Fruit fly (Drosophila melanogaster) whole organism, prepupa: ENCODE data around the gene pyd.

Source experiments
- Blimp-1 ChIP-seq: fragments of 200-800 bp; sonication (Bioruptor generic); optimal IDR thresholded peaks from 3 replicates; lab custom pipeline; 2017; ENCODE audit warnings: missing biosample characterization, missing genetic modification characterization, mild to moderate bottlenecking, moderate library complexity, missing genetic modification reagents
- CG10631 ChIP-seq: fragments of 200-800 bp; sonication (Bioruptor generic); optimal IDR thresholded peaks from 2 replicates; lab custom pipeline; 2016; ENCODE audit warnings: missing biosample characterization, missing genetic modification characterization
- CG10669 ChIP-seq: fragments of 200-800 bp; sonication (Bioruptor generic); optimal IDR thresholded peaks from 3 replicates; lab custom pipeline; 2018; ENCODE audit warnings: missing biosample characterization, mild to moderate bottlenecking, missing genetic modification characterization, moderate library complexity
- CG11902 ChIP-seq: fragments of 200-800 bp; sonication (Bioruptor generic); optimal IDR thresholded peaks from 3 replicates; lab custom pipeline; 2016; ENCODE audit warnings: missing biosample characterization, missing genetic modification characterization
- CG15336 ChIP-seq: fragments of 200-800 bp; sonication (Bioruptor generic); IDR thresholded peaks from 2 replicates; pipeline ENCODE4 v1.3.6; 2022; ENCODE audit warnings: missing biosample characterization, missing genetic modification characterization
- CG1621 ChIP-seq: fragments of 200-800 bp; sonication (Bioruptor generic); optimal IDR thresholded peaks from 3 replicates; lab custom pipeline; 2018; ENCODE audit warnings: missing biosample characterization, mild to moderate bottlenecking, missing genetic modification characterization
- CG3032 ChIP-seq: fragments of 200-800 bp; optimal IDR thresholded peaks from 2 replicates; lab custom pipeline; 2019; ENCODE audit warnings: missing biosample characterization, mild to moderate bottlenecking, missing genetic modification characterization, moderate library complexity
- CG31627 ChIP-seq: fragments of 200-800 bp; sonication (Bioruptor generic); optimal IDR thresholded peaks from 3 replicates; lab custom pipeline; 2016; ENCODE audit warnings: missing biosample characterization, missing genetic modification characterization
- CG32006 ChIP-seq: fragments of 200-800 bp; sonication (Bioruptor generic); optimal IDR thresholded peaks from 3 replicates; lab custom pipeline; 2017; ENCODE audit warnings: missing biosample characterization, mild to moderate bottlenecking, missing genetic modification characterization
- CG34406 ChIP-seq: fragments of 200-800 bp; sonication (Bioruptor generic); optimal IDR thresholded peaks from 3 replicates; lab custom pipeline; 2016; ENCODE audit warnings: missing biosample characterization, missing genetic modification characterization
- CG3919 ChIP-seq: fragments of 200-800 bp; sonication (Bioruptor generic); optimal IDR thresholded peaks from 3 replicates; lab custom pipeline; 2016; ENCODE audit warnings: missing biosample characterization, missing genetic modification characterization
- CG6276 ChIP-seq: fragments of 200-800 bp; sonication (Bioruptor generic); optimal IDR thresholded peaks from 2 replicates; lab custom pipeline; 2017; ENCODE audit warnings: missing biosample characterization, mild to moderate bottlenecking, missing genetic modification characterization
- CG6808 ChIP-seq: fragments of 200-800 bp; sonication (Bioruptor generic); optimal IDR thresholded peaks from 3 replicates; lab custom pipeline; 2017; ENCODE audit warnings: missing biosample characterization, missing genetic modification characterization, mild to moderate bottlenecking, moderate library complexity, missing genetic modification reagents
- CG7368 ChIP-seq: fragments of 200-800 bp; sonication (Bioruptor generic); optimal IDR thresholded peaks from 3 replicates; lab custom pipeline; 2016; ENCODE audit warnings: missing biosample characterization, missing genetic modification characterization
- CG8119 ChIP-seq: fragments of 200-800 bp; sonication (Bioruptor generic); IDR thresholded peaks from 3 replicates; pipeline ENCODE4 v1.3.6; 2022; ENCODE audit warnings: missing biosample characterization, missing genetic modification characterization
- CG8632 ChIP-seq: fragments of 200-800 bp; sonication (Bioruptor generic); optimal IDR thresholded peaks from 3 replicates; lab custom pipeline; 2016; ENCODE audit warnings: missing biosample characterization, missing genetic modification characterization
- CG9139 ChIP-seq: fragments of 200-800 bp; sonication (Bioruptor generic); optimal IDR thresholded peaks from 3 replicates; lab custom pipeline; 2017; ENCODE audit warnings: missing biosample characterization, mild to moderate bottlenecking, missing genetic modification characterization
- Eip78C ChIP-seq: fragments of 200-800 bp; sonication (Bioruptor generic); peaks from one replicate; lab custom pipeline; 2016; ENCODE audit warnings: missing biosample characterization, missing genetic modification characterization
- Ets21C ChIP-seq: fragments of 200-800 bp; sonication (Bioruptor generic); optimal IDR thresholded peaks from 3 replicates; lab custom pipeline; 2016; ENCODE audit warnings: missing biosample characterization, missing genetic modification characterization
- Ets96B ChIP-seq: fragments of 200-800 bp; optimal IDR thresholded peaks from 2 replicates; lab custom pipeline; 2019; ENCODE audit warnings: missing biosample characterization, mild to moderate bottlenecking, missing genetic modification characterization, moderate library complexity
- Hr38 ChIP-seq: sonication (Bioruptor generic); optimal IDR thresholded peaks from 2 replicates; lab custom pipeline; 2016; ENCODE audit warnings: missing biosample characterization, missing genetic modification characterization
- Hr39 ChIP-seq: fragments of 200-800 bp; sonication (Bioruptor generic); optimal IDR thresholded peaks from 2 replicates; lab custom pipeline; 2016; ENCODE audit warnings: missing biosample characterization, missing genetic modification characterization
- Hr4 ChIP-seq: fragments of 200-800 bp; sonication (Bioruptor generic); optimal IDR thresholded peaks from 3 replicates; lab custom pipeline; 2016; ENCODE audit warnings: missing biosample characterization, missing genetic modification characterization
- Lpt ChIP-seq: fragments of 200-800 bp; sonication (Bioruptor generic); optimal IDR thresholded peaks from 3 replicates; lab custom pipeline; 2016; ENCODE audit warnings: missing biosample characterization, missing genetic modification characterization
- OdsH ChIP-seq: fragments of 200-800 bp; sonication (Bioruptor generic); optimal IDR thresholded peaks from 3 replicates; lab custom pipeline; 2016; ENCODE audit warnings: missing biosample characterization, missing genetic modification characterization
- Smox ChIP-seq: fragments of 200-800 bp; sonication (Bioruptor generic); optimal IDR thresholded peaks from 3 replicates; lab custom pipeline; 2016; ENCODE audit warnings: missing biosample characterization, missing genetic modification characterization
- Sox14 ChIP-seq: fragments of 200-800 bp; sonication (Bioruptor generic); optimal IDR thresholded peaks from 3 replicates; lab custom pipeline; 2016; ENCODE audit warnings: missing biosample characterization, missing genetic modification characterization
- Sox15 ChIP-seq: fragments of 200-800 bp; sonication (Bioruptor generic); optimal IDR thresholded peaks from 3 replicates; lab custom pipeline; 2016; ENCODE audit warnings: missing biosample characterization, missing genetic modification characterization
- achi ChIP-seq: fragments of 200-800 bp; sonication (Bioruptor generic); optimal IDR thresholded peaks from 3 replicates; lab custom pipeline; 2016; ENCODE audit warnings: missing biosample characterization, missing genetic modification characterization
- acj6 ChIP-seq: fragments of 200-800 bp; sonication (Bioruptor generic); optimal IDR thresholded peaks from 3 replicates; lab custom pipeline; 2016; ENCODE audit warnings: missing biosample characterization, missing genetic modification characterization
- cyc ChIP-seq: fragments of 200-800 bp; sonication (Bioruptor generic); optimal IDR thresholded peaks from 3 replicates; lab custom pipeline; 2016; ENCODE audit warnings: missing biosample characterization, missing genetic modification characterization
- dac ChIP-seq: fragments of 200-800 bp; sonication (Bioruptor generic); optimal IDR thresholded peaks from 2 replicates; lab custom pipeline; 2017; ENCODE audit warnings: missing biosample characterization, mild to moderate bottlenecking, missing genetic modification characterization
- dsx ChIP-seq: fragments of 200-800 bp; optimal IDR thresholded peaks from 3 replicates; lab custom pipeline; 2019; ENCODE audit warnings: missing biosample characterization, mild to moderate bottlenecking, missing genetic modification characterization, moderate library complexity; ENCODE audit not compliant: poor library complexity, severe bottlenecking
- eg ChIP-seq: fragments of 200-800 bp; sonication (Bioruptor generic); IDR thresholded peaks from 3 replicates; pipeline ENCODE4 v1.3.6; 2022; ENCODE audit warnings: missing biosample characterization, missing genetic modification characterization
- esn ChIP-seq: fragments of 200-800 bp; sonication (Bioruptor generic); optimal IDR thresholded peaks from 2 replicates; lab custom pipeline; 2016; ENCODE audit warnings: missing biosample characterization, mild to moderate bottlenecking, missing genetic modification characterization, moderate library complexity
- fd59A ChIP-seq: fragments of 200-800 bp; sonication (Bioruptor generic); optimal IDR thresholded peaks from 2 replicates; lab custom pipeline; 2017; ENCODE audit warnings: missing biosample characterization, mild to moderate bottlenecking, missing genetic modification characterization, missing genetic modification reagents
- fd85E ChIP-seq: fragments of 200-800 bp; sonication (Bioruptor generic); optimal IDR thresholded peaks from 3 replicates; lab custom pipeline; 2016; ENCODE audit warnings: missing biosample characterization, missing genetic modification characterization
- fkh ChIP-seq: fragments of 200-800 bp; sonication (Bioruptor generic); optimal IDR thresholded peaks from 3 replicates; lab custom pipeline; 2017; ENCODE audit warnings: missing biosample characterization, mild to moderate bottlenecking, missing genetic modification characterization, moderate library complexity
- lz ChIP-seq: fragments of 200-800 bp; sonication (Bioruptor generic); optimal IDR thresholded peaks from 3 replicates; lab custom pipeline; 2016; ENCODE audit warnings: missing biosample characterization, missing genetic modification characterization
- net ChIP-seq: fragments of 200-800 bp; sonication (Bioruptor generic); optimal IDR thresholded peaks from 3 replicates; lab custom pipeline; 2016; ENCODE audit warnings: missing biosample characterization, missing genetic modification characterization
- pdm3 ChIP-seq: fragments of 200-800 bp; sonication (Bioruptor generic); optimal IDR thresholded peaks from 3 replicates; lab custom pipeline; 2016; ENCODE audit warnings: missing biosample characterization, missing genetic modification characterization
- salr ChIP-seq, 2 experiments: fragments of 200-800 bp; sonication (Bioruptor generic); optimal IDR thresholded peaks; 3 replicates each; lab custom pipeline; 2016 to 2018; ENCODE audit warnings: missing biosample characterization in 2 of 2, missing genetic modification characterization in 2 of 2, mild to moderate bottlenecking in 1 of 2
- spab ChIP-seq: fragments of 200-800 bp; sonication (Bioruptor generic); optimal IDR thresholded peaks from 2 replicates; lab custom pipeline; 2017; ENCODE audit warnings: missing biosample characterization, mild to moderate bottlenecking, missing genetic modification characterization, missing genetic modification reagents
- ss ChIP-seq, 2 experiments: fragments of 200-800 bp; sonication (Bioruptor generic); optimal IDR thresholded peaks; 2 replicates in 1 of 2; 3 replicates in 1 of 2; lab custom pipeline; 2017 to 2018; ENCODE audit warnings: mild to moderate bottlenecking in 2 of 2, missing biosample characterization in 2 of 2, missing genetic modification characterization in 2 of 2, moderate library complexity in 1 of 2
- svp ChIP-seq: fragments of 200-800 bp; sonication (Bioruptor generic); peaks from one replicate; lab custom pipeline; 2016; ENCODE audit warnings: missing biosample characterization, missing genetic modification characterization
- vri ChIP-seq: fragments of 200-800 bp; sonication (Bioruptor generic); optimal IDR thresholded peaks from 3 replicates; lab custom pipeline; 2016; ENCODE audit warnings: missing biosample characterization, mild to moderate bottlenecking, missing genetic modification characterization

Gene pyd

dm6 chr3R:8892993-8893670 is 38.6 kb downstream of the pyd start (continued):
- TF ChIP-seq CG6808 (GFP tag; lab: Kevin White, UChicago) (no peak), CG8119 (peak; percentile 55; the same call in 2 of the 3 replicates), Blimp-1 (no peak), CG32006 (peak; percentile 18), CG7368 (GFP tag; lab: Kevin White, UChicago) (peak; percentile 3), Sox15 (peak; percentile 21), salr (GFP tag; optimal IDR thresholded peaks at IDR 0.05; lab: Kevin White, UChicago) (peak in 1 of 2 experiments; percentile 27), eg (peak; percentile 83), OdsH (GFP tag; lab: Kevin White, UChicago) (peak; percentile 68), cyc (GFP tag; lab: Kevin White, UChicago) (peak; percentile 43), Sox14 (GFP tag; lab: Kevin White, UChicago) (peak; percentile 8), fd85E (GFP tag; lab: Kevin White, UChicago) (no peak), CG3919 (peak; percentile 40), Ets21C (GFP tag; lab: Kevin White, UChicago) (peak; percentile 39), Ets96B (no peak)
- TF ChIP-seq, all 60 proteins: peak for 37

dm6 chr3R:8891675-8892074 is 40.0 kb downstream of the pyd start:
- TF ChIP-seq Hr4 (GFP tag; lab: Kevin White, UChicago) (no peak), Hr39 (GFP tag; lab: Kevin White, UChicago) (no peak), CG32006 (no peak), CG7368 (GFP tag; lab: Kevin White, UChicago) (no peak), achi (no peak), Lpt (GFP tag; lab: Kevin White, UChicago) (no peak), eg (no peak), CG11902 (GFP tag; lab: Kevin White, UChicago) (no peak), CG34406 (GFP tag; lab: Kevin White, UChicago) (no peak), CG15336 (no peak), fd59A (GFP tag; lab: Kevin White, UChicago) (no peak), CG10631 (GFP tag; lab: Kevin White, UChicago) (no peak), Hr38 (GFP tag; lab: Kevin White, UChicago) (no peak), dac (GFP tag; lab: Kevin White, UChicago) (no peak), CG31627 (GFP tag; lab: Kevin White, UChicago) (no peak), CG10669 (GFP tag; lab: Kevin White, UChicago) (no peak), dsx (GFP tag; lab: Kevin White, UChicago) (no peak), CG9139 (GFP tag; lab: Kevin White, UChicago) (no peak)

- TF ChIP-seq CG3919 (peak; percentile 41), ss (GFP tag; optimal IDR thresholded peaks at IDR 0.05; lab: Kevin White, UChicago) (peak; percentile 41 to 72), spab (peak; percentile 30), CG10631 (GFP tag; lab: Kevin White, UChicago) (peak; percentile 23), Eip78C (peak; percentile 77), pdm3 (GFP tag; lab: Kevin White, UChicago) (peak; percentile 9), CG1621 (peak; percentile 39), lz (GFP tag; lab: Kevin White, UChicago) (no peak), CG6276 (peak; percentile 12), Smox (GFP tag; lab: Kevin White, UChicago) (no peak), CG34406 (GFP tag; lab: Kevin White, UChicago) (peak; percentile 24), CG8119 (no peak), net (peak; percentile 8), CG32006 (peak; percentile 4), esn (GFP tag; lab: Kevin White, UChicago) (peak; percentile 19), CG8632 (GFP tag; lab: Kevin White, UChicago) (no peak), svp (peak; percentile 9), CG9139 (GFP tag; lab: Kevin White, UChicago) (peak; percentile 23), Ets96B (peak; percentile 7), fkh (GFP tag; lab: Kevin White, UChicago) (peak; percentile 82), CG3032 (tag; lab: Kevin White, UChicago) (no peak), dsx (GFP tag; lab: Kevin White, UChicago) (peak; percentile 28), achi (peak; percentile 9), Sox14 (GFP tag; lab: Kevin White, UChicago) (no peak), acj6 (GFP tag; lab: Kevin White, UChicago) (no peak), vri (GFP tag; lab: Kevin White, UChicago) (no peak), eg (peak; percentile 58; the same call in 2 of the 3 replicates)
Measured at dm6 chr3R:8890441-8890840, 41.3 kb downstream of the pyd start.
